Fruit fly (Drosophila melanogaster) whole organism, prepupa: ENCODE results near the gene CG43135.

Experiments used
- Blimp-1 ChIP-seq: fragments of 200-800 bp; sonication (Bioruptor generic); optimal IDR thresholded peaks from 3 replicates; lab custom pipeline; 2017; ENCODE audit warnings: missing biosample characterization, missing genetic modification characterization, mild to moderate bottlenecking, moderate library complexity, missing genetic modification reagents
- CG10631 ChIP-seq: fragments of 200-800 bp; sonication (Bioruptor generic); optimal IDR thresholded peaks from 2 replicates; lab custom pipeline; 2016; ENCODE audit warnings: missing biosample characterization, missing genetic modification characterization
- CG11294 ChIP-seq: fragments of 200-800 bp; sonication (Bioruptor generic); IDR thresholded peaks from 2 replicates; pipeline ENCODE4 v1.3.6; 2022; ENCODE audit warnings: missing biosample characterization, missing genetic modification characterization
- CG11762 ChIP-seq: fragments of 200-800 bp; sonication (Bioruptor generic); optimal IDR thresholded peaks from 3 replicates; lab custom pipeline; 2016; ENCODE audit warnings: missing biosample characterization, missing genetic modification characterization; ENCODE audit not compliant: insufficient read depth
- CG11902 ChIP-seq: fragments of 200-800 bp; sonication (Bioruptor generic); optimal IDR thresholded peaks from 3 replicates; lab custom pipeline; 2016; ENCODE audit warnings: missing biosample characterization, missing genetic modification characterization
- CG15336 ChIP-seq: fragments of 200-800 bp; sonication (Bioruptor generic); IDR thresholded peaks from 2 replicates; pipeline ENCODE4 v1.3.6; 2022; ENCODE audit warnings: missing biosample characterization, missing genetic modification characterization
- CG16779 ChIP-seq: fragments of 200-800 bp; sonication (Bioruptor generic); optimal IDR thresholded peaks from 3 replicates; lab custom pipeline; 2017; ENCODE audit warnings: missing biosample characterization, mild to moderate bottlenecking, missing genetic modification characterization
- CG3032 ChIP-seq: fragments of 200-800 bp; optimal IDR thresholded peaks from 2 replicates; lab custom pipeline; 2019; ENCODE audit warnings: missing biosample characterization, mild to moderate bottlenecking, missing genetic modification characterization, moderate library complexity
- CG31627 ChIP-seq: fragments of 200-800 bp; sonication (Bioruptor generic); optimal IDR thresholded peaks from 3 replicates; lab custom pipeline; 2016; ENCODE audit warnings: missing biosample characterization, missing genetic modification characterization
- CG32006 ChIP-seq: fragments of 200-800 bp; sonication (Bioruptor generic); optimal IDR thresholded peaks from 3 replicates; lab custom pipeline; 2017; ENCODE audit warnings: missing biosample characterization, mild to moderate bottlenecking, missing genetic modification characterization
- CG34406 ChIP-seq: fragments of 200-800 bp; sonication (Bioruptor generic); optimal IDR thresholded peaks from 3 replicates; lab custom pipeline; 2016; ENCODE audit warnings: missing biosample characterization, missing genetic modification characterization
- CG3919 ChIP-seq: fragments of 200-800 bp; sonication (Bioruptor generic); optimal IDR thresholded peaks from 3 replicates; lab custom pipeline; 2016; ENCODE audit warnings: missing biosample characterization, missing genetic modification characterization
- CG4318 ChIP-seq: fragments of 200-800 bp; sonication (Bioruptor generic); optimal IDR thresholded peaks from 3 replicates; lab custom pipeline; 2017; ENCODE audit warnings: missing biosample characterization, mild to moderate bottlenecking, missing genetic modification characterization
- CG6163 ChIP-seq: fragments of 200-800 bp; sonication (Bioruptor generic); IDR thresholded peaks from 3 replicates; pipeline ENCODE4 v1.3.6; 2022; ENCODE audit warnings: missing biosample characterization, missing genetic modification characterization
- CG6276 ChIP-seq: fragments of 200-800 bp; sonication (Bioruptor generic); optimal IDR thresholded peaks from 2 replicates; lab custom pipeline; 2017; ENCODE audit warnings: missing biosample characterization, mild to moderate bottlenecking, missing genetic modification characterization
- CG6792 ChIP-seq: fragments of 200-800 bp; sonication (Bioruptor generic); optimal IDR thresholded peaks from 3 replicates; lab custom pipeline; 2016; ENCODE audit warnings: missing biosample characterization, missing genetic modification characterization
- CG6808 ChIP-seq: fragments of 200-800 bp; sonication (Bioruptor generic); optimal IDR thresholded peaks from 3 replicates; lab custom pipeline; 2017; ENCODE audit warnings: missing biosample characterization, missing genetic modification characterization, mild to moderate bottlenecking, moderate library complexity, missing genetic modification reagents
- CG7368 ChIP-seq: fragments of 200-800 bp; sonication (Bioruptor generic); optimal IDR thresholded peaks from 3 replicates; lab custom pipeline; 2016; ENCODE audit warnings: missing biosample characterization, missing genetic modification characterization
- CG8119 ChIP-seq: fragments of 200-800 bp; sonication (Bioruptor generic); IDR thresholded peaks from 3 replicates; pipeline ENCODE4 v1.3.6; 2022; ENCODE audit warnings: missing biosample characterization, missing genetic modification characterization
- CG8319 ChIP-seq: fragments of 200-800 bp; sonication (Bioruptor generic); optimal IDR thresholded peaks from 3 replicates; lab custom pipeline; 2016; ENCODE audit warnings: missing biosample characterization, missing genetic modification characterization
- CG8632 ChIP-seq: fragments of 200-800 bp; sonication (Bioruptor generic); optimal IDR thresholded peaks from 3 replicates; lab custom pipeline; 2016; ENCODE audit warnings: missing biosample characterization, missing genetic modification characterization
- Eip75B ChIP-seq: fragments of 200-800 bp; sonication (Bioruptor generic); optimal IDR thresholded peaks from 3 replicates; lab custom pipeline; 2016; ENCODE audit warnings: missing biosample characterization, missing genetic modification characterization
- Eip78C ChIP-seq: fragments of 200-800 bp; sonication (Bioruptor generic); peaks from one replicate; lab custom pipeline; 2016; ENCODE audit warnings: missing biosample characterization, missing genetic modification characterization
- Eip93F ChIP-seq: fragments of 200-800 bp; sonication (Bioruptor generic); optimal IDR thresholded peaks from 2 replicates; lab custom pipeline; 2016; ENCODE audit warnings: missing biosample characterization, mild to moderate bottlenecking, missing genetic modification characterization
- Ets21C ChIP-seq: fragments of 200-800 bp; sonication (Bioruptor generic); optimal IDR thresholded peaks from 3 replicates; lab custom pipeline; 2016; ENCODE audit warnings: missing biosample characterization, missing genetic modification characterization
- Ets96B ChIP-seq: fragments of 200-800 bp; optimal IDR thresholded peaks from 2 replicates; lab custom pipeline; 2019; ENCODE audit warnings: missing biosample characterization, mild to moderate bottlenecking, missing genetic modification characterization, moderate library complexity
- Gug ChIP-seq: fragments of 200-800 bp; sonication (Bioruptor generic); IDR thresholded peaks from 2 replicates; pipeline ENCODE4 v1.3.6; 2022; ENCODE audit warnings: missing biosample characterization, missing genetic modification characterization
- Hr38 ChIP-seq: sonication (Bioruptor generic); optimal IDR thresholded peaks from 2 replicates; lab custom pipeline; 2016; ENCODE audit warnings: missing biosample characterization, missing genetic modification characterization
- Hr39 ChIP-seq: fragments of 200-800 bp; sonication (Bioruptor generic); optimal IDR thresholded peaks from 2 replicates; lab custom pipeline; 2016; ENCODE audit warnings: missing biosample characterization, missing genetic modification characterization
- Hr4 ChIP-seq: fragments of 200-800 bp; sonication (Bioruptor generic); optimal IDR thresholded peaks from 3 replicates; lab custom pipeline; 2016; ENCODE audit warnings: missing biosample characterization, missing genetic modification characterization
- Lpt ChIP-seq: fragments of 200-800 bp; sonication (Bioruptor generic); optimal IDR thresholded peaks from 3 replicates; lab custom pipeline; 2016; ENCODE audit warnings: missing biosample characterization, missing genetic modification characterization
- Met ChIP-seq: fragments of 200-800 bp; sonication (Bioruptor generic); optimal IDR thresholded peaks from 3 replicates; lab custom pipeline; 2016; ENCODE audit warnings: missing biosample characterization, missing genetic modification characterization
- Smox ChIP-seq: fragments of 200-800 bp; sonication (Bioruptor generic); optimal IDR thresholded peaks from 3 replicates; lab custom pipeline; 2016; ENCODE audit warnings: missing biosample characterization, missing genetic modification characterization
- Sox102F ChIP-seq: fragments of 200-800 bp; sonication (Bioruptor generic); optimal IDR thresholded peaks from 2 replicates; lab custom pipeline; 2016; ENCODE audit warnings: missing biosample characterization, mild to moderate bottlenecking, missing genetic modification characterization
- Sox15 ChIP-seq: fragments of 200-800 bp; sonication (Bioruptor generic); optimal IDR thresholded peaks from 3 replicates; lab custom pipeline; 2016; ENCODE audit warnings: missing biosample characterization, missing genetic modification characterization
- achi ChIP-seq: fragments of 200-800 bp; sonication (Bioruptor generic); optimal IDR thresholded peaks from 3 replicates; lab custom pipeline; 2016; ENCODE audit warnings: missing biosample characterization, missing genetic modification characterization
- acj6 ChIP-seq: fragments of 200-800 bp; sonication (Bioruptor generic); optimal IDR thresholded peaks from 3 replicates; lab custom pipeline; 2016; ENCODE audit warnings: missing biosample characterization, missing genetic modification characterization
- cyc ChIP-seq: fragments of 200-800 bp; sonication (Bioruptor generic); optimal IDR thresholded peaks from 3 replicates; lab custom pipeline; 2016; ENCODE audit warnings: missing biosample characterization, missing genetic modification characterization
- dsx ChIP-seq: fragments of 200-800 bp; optimal IDR thresholded peaks from 3 replicates; lab custom pipeline; 2019; ENCODE audit warnings: missing biosample characterization, mild to moderate bottlenecking, missing genetic modification characterization, moderate library complexity; ENCODE audit not compliant: poor library complexity, severe bottlenecking
- eg ChIP-seq: fragments of 200-800 bp; sonication (Bioruptor generic); IDR thresholded peaks from 3 replicates; pipeline ENCODE4 v1.3.6; 2022; ENCODE audit warnings: missing biosample characterization, missing genetic modification characterization
- esn ChIP-seq: fragments of 200-800 bp; sonication (Bioruptor generic); optimal IDR thresholded peaks from 2 replicates; lab custom pipeline; 2016; ENCODE audit warnings: missing biosample characterization, mild to moderate bottlenecking, missing genetic modification characterization, moderate library complexity
- fd59A ChIP-seq: fragments of 200-800 bp; sonication (Bioruptor generic); optimal IDR thresholded peaks from 2 replicates; lab custom pipeline; 2017; ENCODE audit warnings: missing biosample characterization, mild to moderate bottlenecking, missing genetic modification characterization, missing genetic modification reagents
- fkh ChIP-seq: fragments of 200-800 bp; sonication (Bioruptor generic); optimal IDR thresholded peaks from 3 replicates; lab custom pipeline; 2017; ENCODE audit warnings: missing biosample characterization, mild to moderate bottlenecking, missing genetic modification characterization, moderate library complexity
- lz ChIP-seq: fragments of 200-800 bp; sonication (Bioruptor generic); optimal IDR thresholded peaks from 3 replicates; lab custom pipeline; 2016; ENCODE audit warnings: missing biosample characterization, missing genetic modification characterization
- net ChIP-seq: fragments of 200-800 bp; sonication (Bioruptor generic); optimal IDR thresholded peaks from 3 replicates; lab custom pipeline; 2016; ENCODE audit warnings: missing biosample characterization, missing genetic modification characterization
- salr ChIP-seq, 2 experiments: fragments of 200-800 bp; sonication (Bioruptor generic); optimal IDR thresholded peaks; 3 replicates each; lab custom pipeline; 2016 to 2018; ENCODE audit warnings: missing biosample characterization in 2 of 2, missing genetic modification characterization in 2 of 2, mild to moderate bottlenecking in 1 of 2
- spab ChIP-seq: fragments of 200-800 bp; sonication (Bioruptor generic); optimal IDR thresholded peaks from 2 replicates; lab custom pipeline; 2017; ENCODE audit warnings: missing biosample characterization, mild to moderate bottlenecking, missing genetic modification characterization, missing genetic modification reagents
- ss ChIP-seq, 2 experiments: fragments of 200-800 bp; sonication (Bioruptor generic); optimal IDR thresholded peaks; 2 replicates in 1 of 2; 3 replicates in 1 of 2; lab custom pipeline; 2017 to 2018; ENCODE audit warnings: mild to moderate bottlenecking in 2 of 2, missing biosample characterization in 2 of 2, missing genetic modification characterization in 2 of 2, moderate library complexity in 1 of 2
- topi ChIP-seq: fragments of 200-800 bp; sonication (Bioruptor generic); optimal IDR thresholded peaks from 3 replicates; lab custom pipeline; 2016; ENCODE audit warnings: missing biosample characterization, missing genetic modification characterization

The CG43135 gene

dm6 chrX:4262661-4263060 lies 14.5 kb downstream of the CG43135 start (continued):
- TF ChIP-seq acj6 (GFP tag; lab: Kevin White, UChicago) = peak; percentile 27
- no peak for TF ChIP-seq CG8119 (GFP tag; lab: Robert Waterston, UW)
- no peak for TF ChIP-seq Lpt (GFP tag; lab: Kevin White, UChicago)
- TF ChIP-seq CG7368 (GFP tag; lab: Kevin White, UChicago) = peak; percentile 39
- TF ChIP-seq CG11294 (GFP tag; lab: Robert Waterston, UW) = no peak
- peak; percentile 34 for TF ChIP-seq CG6808 (GFP tag; lab: Kevin White, UChicago)
- TF ChIP-seq Smox (GFP tag; lab: Kevin White, UChicago) = peak; percentile 36
- TF ChIP-seq eg (GFP tag; lab: Robert Waterston, UW) = peak; percentile 62; the same call in 2 of the 3 replicates
- no peak for TF ChIP-seq CG8319 (GFP tag; lab: Kevin White, UChicago)
- TF ChIP-seq CG3919 (GFP tag; lab: Kevin White, UChicago) = peak; percentile 52
- TF ChIP-seq fkh (GFP tag; lab: Kevin White, UChicago) = no peak
- peak; percentile 26 for TF ChIP-seq Met (GFP tag; lab: Kevin White, UChicago)
- TF ChIP-seq Gug (GFP tag; lab: Robert Waterston, UW) = 0 out of 2 replicates have a peak, but pooled peaks have one; percentile 24
- no peak for TF ChIP-seq salr (GFP tag; optimal IDR thresholded peaks at IDR 0.05; lab: Kevin White, UChicago)
- no peak for TF ChIP-seq Eip93F
- peak; percentile 60 for TF ChIP-seq CG6163 (GFP tag; lab: Robert Waterston, UW)
- TF ChIP-seq Sox102F (GFP tag; lab: Kevin White, UChicago) = peak; percentile 20
- no peak for TF ChIP-seq CG16779
- TF ChIP-seq Blimp-1 (GFP tag; lab: Kevin White, UChicago) = no peak
- TF ChIP-seq Hr4 (GFP tag; lab: Kevin White, UChicago) = peak; percentile 45
- TF ChIP-seq Ets96B (tag; lab: Kevin White, UChicago) = peak; percentile 42
- TF ChIP-seq CG15336 (GFP tag; lab: Robert Waterston, UW) = no peak
- TF ChIP-seq ss (GFP tag; optimal IDR thresholded peaks at IDR 0.05; lab: Kevin White, UChicago) = peak; percentile 31 to 76
- TF ChIP-seq CG6276 (GFP tag; lab: Kevin White, UChicago) = no peak
- peak; percentile 8 for TF ChIP-seq CG34406 (GFP tag; lab: Kevin White, UChicago)
- no peak for TF ChIP-seq Hr38 (GFP tag; lab: Kevin White, UChicago)
- peak; percentile 47 for TF ChIP-seq CG31627 (GFP tag; lab: Kevin White, UChicago)
- peak; percentile 36 for TF ChIP-seq topi
- peak; percentile 55 for TF ChIP-seq Hr39 (GFP tag; lab: Kevin White, UChicago)
- no peak for TF ChIP-seq Ets21C (GFP tag; lab: Kevin White, UChicago)
- peak; percentile 68 for TF ChIP-seq Eip78C (GFP tag; lab: Kevin White, UChicago)
- peak; percentile 12 for TF ChIP-seq spab
- no peak for TF ChIP-seq CG8632
- TF ChIP-seq Eip75B (GFP tag; lab: Kevin White, UChicago) = peak; percentile 22
- peak; percentile 34 for TF ChIP-seq CG6792
- peak; percentile 36 for TF ChIP-seq esn (GFP tag; lab: Kevin White, UChicago)
- TF ChIP-seq dsx (GFP tag; lab: Kevin White, UChicago) = peak; percentile 55
- peak; percentile 39 for TF ChIP-seq CG3032 (tag; lab: Kevin White, UChicago)
- TF ChIP-seq, all 60 proteins: peak for 39

dm6 chrX:4264319-4264718 lies 16.1 kb downstream of the CG43135 start:
- no peak for TF ChIP-seq Smox (GFP tag; lab: Kevin White, UChicago)
- TF ChIP-seq acj6 (GFP tag; lab: Kevin White, UChicago) = peak; percentile 29
- TF ChIP-seq CG8319 (GFP tag; lab: Kevin White, UChicago) = no peak
- TF ChIP-seq lz = no peak
- peak; percentile 60; the same call in 1 of the 3 replicates for TF ChIP-seq CG8119 (GFP tag; lab: Robert Waterston, UW)
- TF ChIP-seq CG10631 (GFP tag; lab: Kevin White, UChicago) = peak; percentile 16
- TF ChIP-seq Sox15 (GFP tag; lab: Kevin White, UChicago) = no peak
- no peak for TF ChIP-seq cyc (GFP tag; lab: Kevin White, UChicago)
- TF ChIP-seq CG16779 = no peak
- TF ChIP-seq CG6792 = no peak
- no peak for TF ChIP-seq spab
- TF ChIP-seq CG6808 (GFP tag; lab: Kevin White, UChicago) = no peak
- no peak for TF ChIP-seq CG11762 (GFP tag; lab: Kevin White, UChicago)
- no peak for TF ChIP-seq CG8632
- TF ChIP-seq CG11902 = no peak
- no peak for TF ChIP-seq fd59A (GFP tag; lab: Kevin White, UChicago)
- no peak for TF ChIP-seq Sox102F (GFP tag; lab: Kevin White, UChicago)
- TF ChIP-seq CG3032 (tag; lab: Kevin White, UChicago) = no peak
- TF ChIP-seq Blimp-1 (GFP tag; lab: Kevin White, UChicago) = no peak
- TF ChIP-seq achi (GFP tag; lab: Kevin White, UChicago) = peak; percentile 43
- peak; percentile 15 for TF ChIP-seq net (GFP tag; lab: Kevin White, UChicago)
- TF ChIP-seq Eip78C (GFP tag; lab: Kevin White, UChicago) = peak; percentile 80
- peak; percentile 11 for TF ChIP-seq CG4318 (GFP tag; lab: Kevin White, UChicago)
- TF ChIP-seq CG32006 (GFP tag; lab: Kevin White, UChicago) = peak; percentile 71
- peak; percentile 9 for TF ChIP-seq Eip75B (GFP tag; lab: Kevin White, UChicago)
